Fruit fly (Drosophila melanogaster): ENCODE results near the gene knk.
A peak's percentile ranks its signal among the peaks of the same experiment; 100 is the strongest.

The knk gene

DNA sequence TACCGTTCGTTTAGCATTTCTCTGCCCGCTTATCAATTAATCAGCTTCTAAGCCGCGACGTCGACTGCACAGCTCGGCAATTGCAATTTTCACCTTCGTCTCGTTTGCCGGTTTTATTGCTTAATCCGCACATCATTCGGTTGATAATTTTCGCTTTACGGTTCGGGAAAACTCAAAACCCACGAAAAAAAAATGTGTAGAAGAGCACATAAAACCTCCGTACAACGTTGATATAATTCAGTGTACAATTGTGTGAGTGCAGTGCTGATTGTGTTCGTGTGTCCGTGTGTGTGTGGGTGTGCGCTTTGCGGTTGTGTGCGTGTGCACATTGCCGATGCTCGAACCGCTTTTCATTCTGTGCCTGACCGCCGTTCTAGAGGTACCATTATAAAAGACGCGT, 13.3 kb downstream of the knk start, which contains the start of gene CAH7 (continued):
- no peak for TF ChIP-seq CG4360 (GFP tag; IDR thresholded peaks at IDR 0.05)
- TF ChIP-seq sna (GFP tag; IDR thresholded peaks at IDR 0.05; ENCODE audit: partially characterized antibody) = no peak
- 0 out of 4 replicates have a peak, but pooled peaks have one; percentile 59 for TF ChIP-seq chinmo (GFP tag; IDR thresholded peaks at IDR 0.05; ENCODE audit: partially characterized antibody)
- TF ChIP-seq zfh1 (GFP tag; IDR thresholded peaks at IDR 0.05) = no peak
- no peak for TF ChIP-seq CG12744 (GFP tag; optimal IDR thresholded peaks at IDR 0.05)
- 0 out of 3 replicates have a peak, but pooled peaks have one; percentile 2 for TF ChIP-seq CG11093 (GFP tag; IDR thresholded peaks at IDR 0.05)
- no peak for TF ChIP-seq ssp (GFP tag; IDR thresholded peaks at IDR 0.05)
- no peak for TF ChIP-seq Atf3 (GFP tag; optimal IDR thresholded peaks at IDR 0.05)
- TF ChIP-seq Nf-YB (GFP tag; optimal IDR thresholded peaks at IDR 0.05) = no peak
- TF ChIP-seq Oli (tag; optimal IDR thresholded peaks at IDR 0.05) = no peak
- no peak for TF ChIP-seq lola (GFP tag; optimal IDR thresholded peaks at IDR 0.05)
- TF ChIP-seq CG14441 (GFP tag; IDR thresholded peaks at IDR 0.05) = no peak
- no peak for TF ChIP-seq CG17385 (GFP tag; optimal IDR thresholded peaks at IDR 0.05)
- no peak for TF ChIP-seq MTF-1 (GFP tag; optimal IDR thresholded peaks at IDR 0.05; ENCODE audit: borderline replicate concordance)
- TF ChIP-seq CG16815 (GFP tag; optimal IDR thresholded peaks at IDR 0.05) = no peak
- TF ChIP-seq CG12155 (GFP tag; optimal IDR thresholded peaks at IDR 0.05) = no peak
- TF ChIP-seq CG17912 (GFP tag; optimal IDR thresholded peaks at IDR 0.05) = no peak
- TF ChIP-seq CG2202 (tag; optimal IDR thresholded peaks at IDR 0.05) = no peak
- peak; percentile 82 for TF ChIP-seq cg (GFP tag; optimal IDR thresholded peaks at IDR 0.05)
- TF ChIP-seq fu2 (GFP tag; optimal IDR thresholded peaks at IDR 0.05) = no peak
- TF ChIP-seq CG8478 (optimal IDR thresholded peaks at IDR 0.05) = peak; percentile 22
- TF ChIP-seq dm (GFP tag; optimal IDR thresholded peaks at IDR 0.05) = no peak
- no peak for TF ChIP-seq CG14667 (GFP tag; IDR thresholded peaks at IDR 0.05)
- TF ChIP-seq Med (GFP tag) = peak; percentile 13
- TF ChIP-seq CG11696 (GFP tag; IDR thresholded peaks at IDR 0.05) = no peak
- no peak for TF ChIP-seq CG17186 (GFP tag; optimal IDR thresholded peaks at IDR 0.05)
- TF ChIP-seq Xbp1 (GFP tag; optimal IDR thresholded peaks at IDR 0.05) = no peak
- no peak for TF ChIP-seq Chrac-16 (GFP tag; optimal IDR thresholded peaks at IDR 0.05)
- no peak for TF ChIP-seq CG3847 (GFP tag; IDR thresholded peaks at IDR 0.05)
- TF ChIP-seq CG18476 (GFP tag; optimal IDR thresholded peaks at IDR 0.05) = no peak
- no peak for TF ChIP-seq dimm (GFP tag; IDR thresholded peaks at IDR 0.05)
- no peak for TF ChIP-seq tin (GFP tag; optimal IDR thresholded peaks at IDR 0.05)
- no peak for TF ChIP-seq gem (tag; optimal IDR thresholded peaks at IDR 0.05)
- TF ChIP-seq pnt (GFP tag; optimal IDR thresholded peaks at IDR 0.05) = no peak
- no peak for TF ChIP-seq CG17802 (tag; optimal IDR thresholded peaks at IDR 0.05)
- TF ChIP-seq kah (GFP tag; optimal IDR thresholded peaks at IDR 0.05) = no peak
- no peak for TF ChIP-seq CG34224 (GFP tag; IDR thresholded peaks at IDR 0.05; ENCODE audit: partially characterized antibody)
- no peak for TF ChIP-seq hkb (optimal IDR thresholded peaks at IDR 0.05)
- 0 out of 2 replicates have a peak, but pooled peaks have one; percentile 2 for TF ChIP-seq hkb (GFP tag; IDR thresholded peaks at IDR 0.05)
- TF ChIP-seq CG6689 (GFP tag; IDR thresholded peaks at IDR 0.05) = no peak
- no peak for TF ChIP-seq cas (GFP tag; IDR thresholded peaks at IDR 0.05)
- no peak for TF ChIP-seq Fer3 (tag; optimal IDR thresholded peaks at IDR 0.05)
- TF ChIP-seq Asciz (GFP tag; optimal IDR thresholded peaks at IDR 0.05) = no peak
- TF ChIP-seq CG30431 (GFP tag; optimal IDR thresholded peaks at IDR 0.05) = no peak
- no peak for TF ChIP-seq CG1832 (GFP tag; optimal IDR thresholded peaks at IDR 0.05)

All from whole organism, embryonic.